Worm (Caenorhabditis elegans) whole organism, early embryonic: ENCODE measurements around the gene pho-14.

Experiments
- ama-1 ChIP-seq: fragments of 150-350 bp; optimal IDR thresholded peaks from 2 replicates; lab custom pipeline; 2014
- flt-1 ChIP-seq: fragments of 200-800 bp; sonication (Bioruptor generic); IDR thresholded peaks from 2 replicates; pipeline ENCODE4 v1.3.6; 2022; ENCODE audit warnings: missing genetic modification characterization, missing compliant biosample characterization

- no peak for TF ChIP-seq ama-1 (lab: Kevin White, UChicago)
- TF ChIP-seq flt-1 (GFP tag; lab: Robert Waterston, UW) = no peak
These were observed 28.5 kb downstream of the pho-14 start, which contains the start of gene K02E7.4 for ce11 chrII:1072106-1072505.
